Worm (Caenorhabditis elegans) whole organism, young adult: ENCODE measurements around the gene srd-43.
A peak's percentile ranks its signal among the peaks of the same experiment; 100 is the strongest.

ENCODE experiments used
- hsf-1 ChIP-seq: fragments of 200-800 bp; sonication (Bioruptor generic); IDR thresholded peaks from 2 replicates; pipeline ENCODE4 v1.3.6; 2022; ENCODE audit warnings: missing genetic modification reagents, missing genetic modification characterization, missing compliant biosample characterization
- mes-4 ChIP-seq: sonication (generic microtip); optimal IDR thresholded peaks from 2 replicates; lab custom pipeline; 2016; ENCODE audit warnings: missing genotype, missing genetic modification characterization, missing compliant biosample characterization
- ztf-6 ChIP-seq: fragments of 200-800 bp; sonication (Bioruptor generic); IDR thresholded peaks from 2 replicates; pipeline ENCODE4 v1.3.6; 2022; ENCODE audit warnings: missing genetic modification reagents, missing genetic modification characterization, missing compliant biosample characterization

ce11 chrX:13306869-13307446 is 1.3 kb upstream of the srd-43 start:
- TF ChIP-seq hsf-1 (GFP tag; lab: Robert Waterston, UW) (no peak), ztf-6 (GFP tag; lab: Robert Waterston, UW) (no peak), mes-4 (tag; lab: Kevin White, UChicago) (peak; percentile 85)
